Worm (Caenorhabditis elegans): ENCODE data around the gene C17H11.2.
A peak's percentile ranks its signal among the peaks of the same experiment; 100 is the strongest.

Gene C17H11.2

DNA sequence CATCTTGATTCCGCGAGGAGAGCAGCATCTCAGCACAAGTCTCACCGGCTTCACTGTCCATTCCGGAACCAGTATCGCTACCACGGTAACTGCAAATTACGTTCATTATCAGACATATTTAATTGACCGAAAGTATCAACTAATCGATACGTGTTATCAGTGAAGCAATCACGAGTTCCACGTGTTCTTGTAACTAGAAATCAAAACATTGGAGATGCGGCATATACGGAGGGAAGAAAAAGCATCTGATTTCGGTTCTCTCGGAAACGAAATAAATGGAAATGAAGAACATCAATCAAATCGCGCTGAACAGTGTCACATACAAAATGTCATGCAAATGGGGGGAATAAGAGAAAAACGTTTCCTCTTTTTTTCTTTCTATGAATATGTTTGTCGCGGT lies 23.5 kb downstream of the C17H11.2 start:
- no peak for TF ChIP-seq aly-1 (tag; optimal IDR thresholded peaks at IDR 0.05)
- no peak for TF ChIP-seq tbx-11 (GFP tag; IDR thresholded peaks at IDR 0.05)
- no peak for TF ChIP-seq tra-4 (tag; optimal IDR thresholded peaks at IDR 0.05)
- no peak for TF ChIP-seq B0310.2 (tag; optimal IDR thresholded peaks at IDR 0.05)
- TF ChIP-seq hmg-4 (GFP tag; optimal IDR thresholded peaks at IDR 0.05): no peak

DNA sequence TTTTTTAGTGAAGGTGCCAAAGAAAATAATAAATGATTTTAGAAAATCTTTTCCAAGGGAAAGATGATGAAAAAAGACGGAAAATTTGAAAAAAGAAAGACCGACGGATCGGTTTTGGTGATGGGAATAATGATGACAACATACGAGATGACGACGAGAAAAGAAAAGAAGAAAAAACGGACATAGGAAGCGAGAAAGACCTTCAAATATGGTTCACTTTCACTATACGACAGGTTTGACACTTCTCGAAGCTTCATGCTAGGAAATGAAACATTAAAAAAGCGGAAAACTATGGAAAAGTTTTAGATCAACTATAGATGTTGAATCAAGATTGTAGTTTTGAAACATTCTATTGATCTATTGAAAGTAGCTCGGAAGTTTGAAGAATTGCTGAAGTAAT lies 30.5 kb downstream of the C17H11.2 start:
- no peak for TF ChIP-seq hmg-4 (GFP tag; optimal IDR thresholded peaks at IDR 0.05)
- no peak for TF ChIP-seq hmbx-1 (tag; optimal IDR thresholded peaks at IDR 0.05)
- TF ChIP-seq pes-1 (GFP tag; IDR thresholded peaks at IDR 0.05): no peak
- no peak for TF ChIP-seq hnd-1 (tag; optimal IDR thresholded peaks at IDR 0.05)
- TF ChIP-seq sea-1 (GFP tag; conservative IDR thresholded peaks at IDR 0.05): no peak
- TF ChIP-seq scrt-1 (GFP tag; IDR thresholded peaks at IDR 0.05): no peak
- no peak for TF ChIP-seq F13C5.2 (tag; optimal IDR thresholded peaks at IDR 0.05)
- TF ChIP-seq tbx-11 (GFP tag; IDR thresholded peaks at IDR 0.05): no peak
- TF ChIP-seq tbx-37 (GFP tag; conservative IDR thresholded peaks at IDR 0.05): no peak
- no peak for TF ChIP-seq tra-4 (tag; optimal IDR thresholded peaks at IDR 0.05)
- no peak for TF ChIP-seq B0310.2 (tag; optimal IDR thresholded peaks at IDR 0.05)
- no peak for TF ChIP-seq ama-1 (optimal IDR thresholded peaks at IDR 0.05)
- no peak for TF ChIP-seq ceh-13 (GFP tag; optimal IDR thresholded peaks at IDR 0.05)
- no peak for TF ChIP-seq flt-1 (GFP tag; IDR thresholded peaks at IDR 0.05)
- no peak for TF ChIP-seq ets-7 (tag; optimal IDR thresholded peaks at IDR 0.05)
- no peak for TF ChIP-seq ceh-36 (tag; optimal IDR thresholded peaks at IDR 0.05)
- no peak for TF ChIP-seq aly-1 (tag; optimal IDR thresholded peaks at IDR 0.05)

DNA sequence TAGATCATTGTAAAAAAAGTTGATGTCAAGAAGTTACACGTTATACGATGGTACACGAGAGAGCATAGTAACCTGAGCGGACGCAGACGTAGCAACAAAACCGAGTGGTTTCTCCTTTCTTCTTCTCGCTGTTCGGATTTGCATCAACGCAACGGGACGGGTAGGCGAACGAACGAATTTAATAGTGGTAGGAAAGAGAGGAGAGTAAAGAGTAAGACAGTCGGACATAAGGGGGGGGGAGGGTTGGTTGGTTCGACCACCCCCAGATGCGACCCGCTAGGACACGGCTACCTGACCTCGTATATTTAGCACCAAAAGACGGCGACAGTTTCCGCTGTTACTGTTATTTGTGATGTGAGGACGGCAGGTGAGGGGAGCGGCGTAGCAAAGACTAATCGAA lies 31.5 kb downstream of the C17H11.2 start:
- TF ChIP-seq ama-1 (optimal IDR thresholded peaks at IDR 0.05): no peak
- peak; percentile 26 for TF ChIP-seq F13C5.2 (tag; optimal IDR thresholded peaks at IDR 0.05)
- TF ChIP-seq flt-1 (GFP tag; IDR thresholded peaks at IDR 0.05): 0 out of 2 replicates have a peak, but pooled peaks have one; percentile 7
- peak; percentile 74 for TF ChIP-seq hmg-4 (GFP tag; optimal IDR thresholded peaks at IDR 0.05)
- TF ChIP-seq scrt-1 (GFP tag; IDR thresholded peaks at IDR 0.05): no peak
- TF ChIP-seq tbx-11 (GFP tag; IDR thresholded peaks at IDR 0.05): no peak

DNA sequence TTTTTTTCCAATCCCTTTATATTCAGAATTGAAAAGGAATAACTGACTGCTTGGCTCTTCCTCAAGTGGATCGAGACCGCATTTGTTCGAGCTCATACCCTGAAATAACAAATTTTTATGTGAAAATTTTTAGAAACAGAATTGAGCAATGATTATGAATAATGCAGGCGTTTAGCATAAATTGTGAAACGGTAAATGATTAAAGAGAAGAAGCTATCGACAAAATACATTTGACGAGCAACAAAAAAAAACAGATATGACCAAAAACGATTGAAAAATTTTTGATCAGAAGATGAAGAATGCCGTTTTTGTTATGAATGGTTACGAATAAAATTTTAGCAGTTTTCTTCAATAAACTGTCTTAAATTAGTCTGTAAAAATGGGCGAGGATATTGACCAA lies 34.0 kb downstream of the C17H11.2 start, which contains the start of gene C17H11.6:
TSS of gene C17H11.6 (minus strand) at position 101 of the 400 bp plus-strand sequence.
- TF ChIP-seq ama-1 (optimal IDR thresholded peaks at IDR 0.05): no peak
- TF ChIP-seq tbx-37 (GFP tag; conservative IDR thresholded peaks at IDR 0.05): no peak
- no peak for TF ChIP-seq ceh-36 (tag; optimal IDR thresholded peaks at IDR 0.05)
- TF ChIP-seq pes-1 (GFP tag; IDR thresholded peaks at IDR 0.05): no peak
- no peak for TF ChIP-seq flt-1 (GFP tag; IDR thresholded peaks at IDR 0.05)
- no peak for TF ChIP-seq tra-4 (tag; optimal IDR thresholded peaks at IDR 0.05)
- no peak for TF ChIP-seq aly-1 (tag; optimal IDR thresholded peaks at IDR 0.05)

DNA sequence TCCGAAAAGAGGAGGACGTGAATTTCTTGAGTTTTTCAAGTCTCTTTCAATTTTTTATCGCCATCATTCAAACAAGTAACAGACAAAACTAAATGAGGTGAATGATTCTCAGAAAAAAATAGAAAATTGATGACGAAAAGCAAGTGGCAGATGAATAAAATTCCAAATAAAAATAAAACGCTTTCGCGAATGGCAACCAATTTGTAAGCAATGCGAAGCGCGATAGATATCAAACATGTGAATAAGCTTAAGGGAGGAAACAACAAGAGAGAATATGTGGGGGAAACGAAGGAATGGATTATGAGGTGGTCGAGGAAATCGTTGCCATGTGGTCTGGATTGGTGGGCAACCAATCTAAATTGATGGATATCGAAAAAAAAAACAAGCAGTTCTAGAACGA lies 34.7 kb downstream of the C17H11.2 start:
- no peak for TF ChIP-seq F13C5.2 (tag; optimal IDR thresholded peaks at IDR 0.05)

DNA sequence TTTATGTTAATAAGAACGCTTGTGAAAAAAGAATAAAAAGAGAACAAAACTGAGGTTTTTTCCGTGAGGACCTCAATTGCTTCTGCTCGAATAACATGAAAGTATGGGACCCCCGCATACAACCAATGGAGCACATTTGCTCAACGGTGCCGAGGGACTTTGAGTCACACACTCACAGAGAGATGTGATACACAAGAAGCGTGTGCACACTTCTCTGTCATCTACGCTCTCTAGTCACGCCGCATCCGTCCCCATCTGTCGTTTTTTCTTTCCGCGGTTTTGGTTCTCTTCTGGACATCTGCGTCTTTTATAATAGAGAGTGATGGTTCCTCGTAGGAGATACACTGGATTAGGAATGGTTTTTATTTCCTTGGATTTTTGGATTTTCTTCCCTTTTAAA lies 36.2 kb downstream of the C17H11.2 start:
- TF ChIP-seq ama-1 (optimal IDR thresholded peaks at IDR 0.05) (no peak), tra-4 (tag; optimal IDR thresholded peaks at IDR 0.05) (no peak), tbx-37 (GFP tag; conservative IDR thresholded peaks at IDR 0.05) (no peak), B0310.2 (tag; optimal IDR thresholded peaks at IDR 0.05) (no peak), F13C5.2 (tag; optimal IDR thresholded peaks at IDR 0.05) (peak; percentile 29), ets-7 (tag; optimal IDR thresholded peaks at IDR 0.05) (no peak)

DNA sequence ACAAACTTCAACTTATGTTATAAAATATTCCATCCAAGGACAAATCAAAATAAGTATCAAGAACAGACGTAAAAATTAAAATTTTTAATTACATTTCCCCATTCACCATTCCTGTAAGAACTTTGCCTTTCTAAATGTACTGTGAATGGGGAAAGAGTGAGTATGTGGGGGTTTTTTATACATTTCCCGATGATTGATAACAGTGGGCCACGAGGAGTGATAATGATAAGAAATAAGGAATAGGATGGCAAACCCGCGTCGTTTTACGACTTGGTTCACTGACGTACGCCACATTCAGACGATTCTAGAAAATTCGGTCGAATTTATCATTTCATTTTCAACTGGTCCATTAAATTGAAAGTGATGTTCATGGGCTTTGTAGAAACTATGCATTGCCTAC lies 41.3 kb downstream of the C17H11.2 start, which contains the start of gene cdd-1:
TSS of gene cdd-1 (minus strand) at position 151 of the 400 bp plus-strand sequence.
- no peak for TF ChIP-seq F13C5.2 (tag; optimal IDR thresholded peaks at IDR 0.05)
- TF ChIP-seq tra-4 (tag; optimal IDR thresholded peaks at IDR 0.05): no peak
- no peak for TF ChIP-seq ets-7 (tag; optimal IDR thresholded peaks at IDR 0.05)
- TF ChIP-seq ceh-36 (tag; optimal IDR thresholded peaks at IDR 0.05): no peak
- no peak for TF ChIP-seq hmbx-1 (tag; optimal IDR thresholded peaks at IDR 0.05)
- TF ChIP-seq B0310.2 (tag; optimal IDR thresholded peaks at IDR 0.05): no peak
- no peak for TF ChIP-seq pes-1 (GFP tag; IDR thresholded peaks at IDR 0.05)
- TF ChIP-seq tbx-11 (GFP tag; IDR thresholded peaks at IDR 0.05): no peak
- TF ChIP-seq scrt-1 (GFP tag; IDR thresholded peaks at IDR 0.05): no peak
- TF ChIP-seq ama-1 (optimal IDR thresholded peaks at IDR 0.05): no peak
- no peak for TF ChIP-seq hmg-4 (GFP tag; optimal IDR thresholded peaks at IDR 0.05)
- no peak for TF ChIP-seq aly-1 (tag; optimal IDR thresholded peaks at IDR 0.05)
- TF ChIP-seq sea-1 (GFP tag; conservative IDR thresholded peaks at IDR 0.05): no peak
- TF ChIP-seq ceh-13 (GFP tag; optimal IDR thresholded peaks at IDR 0.05): no peak
- TF ChIP-seq flt-1 (GFP tag; IDR thresholded peaks at IDR 0.05): no peak

DNA sequence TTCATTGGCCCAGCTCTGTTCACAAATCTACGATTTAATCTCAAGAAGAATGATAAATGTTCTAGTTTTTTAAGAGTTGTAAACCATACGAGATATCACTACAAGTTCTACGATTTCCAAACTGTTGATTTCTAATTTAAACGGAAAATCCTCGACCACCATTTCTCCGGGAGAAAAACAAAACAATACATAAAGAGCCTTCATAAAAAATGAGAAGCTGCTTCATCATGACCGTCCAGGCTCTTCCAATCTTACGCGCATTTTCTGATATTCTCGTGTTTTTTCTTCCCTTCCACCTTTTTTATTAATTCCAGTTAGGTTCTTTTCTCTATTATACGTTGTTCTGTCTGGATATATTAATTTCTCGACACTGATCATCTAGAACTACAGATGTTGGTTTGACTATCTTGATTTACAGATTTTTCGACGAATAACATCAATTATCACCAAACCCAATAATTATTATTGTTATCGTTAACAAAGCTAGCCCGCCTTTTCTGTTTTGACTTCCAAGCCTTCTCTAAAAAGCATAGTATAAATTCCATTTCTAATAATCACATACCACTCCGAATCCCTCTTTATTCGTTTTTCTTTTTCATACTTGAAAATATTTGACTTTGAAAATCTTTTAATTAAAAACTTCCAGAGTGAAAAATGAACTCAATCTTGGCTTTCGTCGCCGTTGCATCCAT lies 44.8 kb downstream of the C17H11.2 start, which contains the start of gene C47D2.1:
TSS of gene C47D2.1 (plus strand) at position 642 of the 692 bp plus-strand sequence.
- TF ChIP-seq B0310.2 (tag; optimal IDR thresholded peaks at IDR 0.05) (no peak), aly-1 (tag; optimal IDR thresholded peaks at IDR 0.05) (no peak), tbx-11 (GFP tag; IDR thresholded peaks at IDR 0.05) (no peak), tbx-37 (GFP tag; conservative IDR thresholded peaks at IDR 0.05) (no peak), F13C5.2 (tag; optimal IDR thresholded peaks at IDR 0.05) (no peak), hmg-4 (GFP tag; optimal IDR thresholded peaks at IDR 0.05) (no peak), hmbx-1 (tag; optimal IDR thresholded peaks at IDR 0.05) (no peak), tra-4 (tag; optimal IDR thresholded peaks at IDR 0.05) (no peak), scrt-1 (GFP tag; IDR thresholded peaks at IDR 0.05) (no peak), pes-1 (GFP tag; IDR thresholded peaks at IDR 0.05) (no peak), ceh-36 (tag; optimal IDR thresholded peaks at IDR 0.05) (no peak), flt-1 (GFP tag; IDR thresholded peaks at IDR 0.05) (no peak), sea-1 (GFP tag; conservative IDR thresholded peaks at IDR 0.05) (no peak), ama-1 (optimal IDR thresholded peaks at IDR 0.05) (no peak), hnd-1 (tag; optimal IDR thresholded peaks at IDR 0.05) (no peak), ets-7 (tag; optimal IDR thresholded peaks at IDR 0.05) (no peak)
